Fruit fly (Drosophila melanogaster) whole organism, embryonic: Measurements from ENCODE around the gene CG43407.

Source experiments
- Blimp-1 ChIP-seq: fragments of 200-800 bp; sonication (Bioruptor generic); optimal IDR thresholded peaks from 3 replicates; lab custom pipeline; 2018; ENCODE audit warnings: missing biosample characterization, missing genetic modification characterization, mild to moderate bottlenecking, moderate library complexity, missing genetic modification reagents
- C15 ChIP-seq: fragments of 200-800 bp; sonication (Bioruptor generic); IDR thresholded peaks from 3 replicates; pipeline ENCODE4 v1.3.6; 2022; ENCODE audit warnings: missing biosample characterization, missing genetic modification characterization
- CG1024 ChIP-seq: fragments of 200-800 bp; sonication (Bioruptor generic); IDR thresholded peaks from 2 replicates; pipeline ENCODE4 v1.3.6; 2022; ENCODE audit warnings: missing biosample characterization, missing genetic modification characterization
- CG11504 ChIP-seq: fragments of 200-800 bp; sonication (Bioruptor generic); optimal IDR thresholded peaks from 3 replicates; lab custom pipeline; 2019; ENCODE audit warnings: missing biosample characterization, mild to moderate bottlenecking, missing genetic modification characterization, moderate library complexity
- CG13624 ChIP-seq: fragments of 200-800 bp; sonication (Bioruptor generic); optimal IDR thresholded peaks from 2 replicates; lab custom pipeline; 2016; ENCODE audit warnings: missing biosample characterization, missing genetic modification characterization
- CG15479 ChIP-seq: fragments of 200-800 bp; sonication (Bioruptor generic); optimal IDR thresholded peaks from 3 replicates; lab custom pipeline; 2019; ENCODE audit warnings: missing biosample characterization, mild to moderate bottlenecking, missing genetic modification characterization, moderate library complexity
- CG15601 ChIP-seq: fragments of 200-800 bp; sonication (Bioruptor generic); optimal IDR thresholded peaks from 3 replicates; lab custom pipeline; 2019; ENCODE audit warnings: missing biosample characterization, mild to moderate bottlenecking, missing genetic modification characterization, moderate library complexity
- CG15696 ChIP-seq: fragments of 200-800 bp; sonication (Bioruptor generic); optimal IDR thresholded peaks from 2 replicates; lab custom pipeline; 2019; ENCODE audit warnings: missing biosample characterization, mild to moderate bottlenecking, missing genetic modification characterization, moderate library complexity
- CG16813 ChIP-seq: fragments of 200-800 bp; sonication (Bioruptor generic); IDR thresholded peaks from 3 replicates; pipeline ENCODE4 v1.3.6; 2022; ENCODE audit warnings: missing biosample characterization, missing genetic modification characterization; ENCODE audit not compliant: partially characterized antibody
- CG17912 ChIP-seq: fragments of 200-800 bp; sonication (Bioruptor generic); optimal IDR thresholded peaks from 2 replicates; lab custom pipeline; 2018; ENCODE audit warnings: missing biosample characterization, mild to moderate bottlenecking, missing genetic modification characterization
- CG3065 ChIP-seq: fragments of 200-800 bp; sonication (Bioruptor generic); optimal IDR thresholded peaks from 2 replicates; lab custom pipeline; 2016; ENCODE audit warnings: missing biosample characterization, missing genetic modification characterization
- CG31224 ChIP-seq: fragments of 200-800 bp; sonication (Bioruptor generic); IDR thresholded peaks from 2 replicates; pipeline ENCODE4 v1.3.6; 2022; ENCODE audit warnings: missing biosample characterization, missing genetic modification characterization
- CG31388 ChIP-seq: fragments of 200-800 bp; sonication (Bioruptor generic); optimal IDR thresholded peaks from 2 replicates; lab custom pipeline; 2016; ENCODE audit warnings: missing biosample characterization, missing genetic modification characterization
- CG34224 ChIP-seq: fragments of 200-800 bp; sonication (Bioruptor generic); IDR thresholded peaks from 3 replicates; pipeline ENCODE4 v1.3.6; 2022; ENCODE audit warnings: missing biosample characterization, missing genetic modification characterization; ENCODE audit not compliant: partially characterized antibody
- CG4617 ChIP-seq: fragments of 200-800 bp; sonication (Bioruptor generic); optimal IDR thresholded peaks from 3 replicates; lab custom pipeline; 2016; ENCODE audit warnings: missing biosample characterization, missing genetic modification characterization, borderline replicate concordance
- CG6272 ChIP-seq: fragments of 200-800 bp; sonication (Bioruptor generic); IDR thresholded peaks from 2 replicates; pipeline ENCODE4 v1.3.6; 2022; ENCODE audit warnings: missing biosample characterization, missing genetic modification characterization
- CG6854 ChIP-seq: fragments of 200-800 bp; sonication (Bioruptor generic); optimal IDR thresholded peaks from 3 replicates; lab custom pipeline; 2017; ENCODE audit warnings: missing biosample characterization, mild to moderate bottlenecking, missing genetic modification characterization
- CG8944 ChIP-seq: fragments of 200-800 bp; sonication (Bioruptor generic); optimal IDR thresholded peaks from 3 replicates; lab custom pipeline; 2016; ENCODE audit warnings: missing biosample characterization, missing genetic modification characterization
- CG9932 ChIP-seq: fragments of 200-800 bp; sonication (Bioruptor generic); IDR thresholded peaks from 2 replicates; pipeline ENCODE4 v1.3.6; 2022; ENCODE audit warnings: missing biosample characterization, missing genetic modification characterization
- D19A ChIP-seq: fragments of 200-800 bp; optimal IDR thresholded peaks from 3 replicates; lab custom pipeline; 2019; ENCODE audit warnings: missing biosample characterization, mild to moderate bottlenecking, missing genetic modification characterization, moderate library complexity
- Drgx ChIP-seq: fragments of 200-800 bp; sonication (Bioruptor generic); IDR thresholded peaks from 2 replicates; pipeline ENCODE4 v1.3.6; 2022; ENCODE audit warnings: missing biosample characterization, missing genetic modification characterization
- Gug ChIP-seq: fragments of 200-800 bp; sonication (Bioruptor generic); IDR thresholded peaks from 4 replicates; pipeline ENCODE4 v1.3.6; 2022; ENCODE audit warnings: missing biosample characterization, missing genetic modification characterization
- Hand ChIP-seq: fragments of 200-800 bp; sonication (Bioruptor generic); optimal IDR thresholded peaks from 2 replicates; lab custom pipeline; 2017; ENCODE audit warnings: mild to moderate bottlenecking, missing biosample characterization, missing genetic modification reagents, missing genetic modification characterization
- Meics ChIP-seq: fragments of 200-800 bp; sonication (Bioruptor generic); optimal IDR thresholded peaks from 2 replicates; lab custom pipeline; 2017; ENCODE audit warnings: missing biosample characterization, mild to moderate bottlenecking, missing genetic modification characterization
- NC2α ChIP-seq: fragments of 200-800 bp; sonication (Bioruptor generic); optimal IDR thresholded peaks from 2 replicates; lab custom pipeline; 2016; ENCODE audit warnings: missing biosample characterization, missing genetic modification characterization
- NK7.1 ChIP-seq: fragments of 200-800 bp; sonication (Bioruptor generic); optimal IDR thresholded peaks from 3 replicates; lab custom pipeline; 2016; ENCODE audit warnings: missing biosample characterization, missing genetic modification characterization
- aop ChIP-seq: fragments of 200-800 bp; sonication (Bioruptor generic); IDR thresholded peaks from 2 replicates; pipeline ENCODE4 v1.3.6; 2022; ENCODE audit warnings: missing biosample characterization, missing genetic modification characterization
- cad ChIP-seq: fragments of >200 bp; optimal IDR thresholded peaks from 2 replicates; lab custom pipeline; 2017; ENCODE audit warnings: missing biosample characterization, missing genetic modification characterization
- crol ChIP-seq: fragments of 200-800 bp; sonication (Bioruptor generic); IDR thresholded peaks from 2 replicates; pipeline ENCODE4 v1.3.6; 2022; ENCODE audit warnings: missing biosample characterization, missing genetic modification characterization
- dati ChIP-seq: fragments of 200-800 bp; sonication (Bioruptor generic); IDR thresholded peaks from 2 replicates; pipeline ENCODE4 v1.3.6; 2022; ENCODE audit warnings: missing biosample characterization, missing genetic modification characterization
- fd3F ChIP-seq: fragments of 200-800 bp; sonication (Bioruptor generic); optimal IDR thresholded peaks from 2 replicates; lab custom pipeline; 2018; ENCODE audit warnings: missing biosample characterization, mild to moderate bottlenecking, missing genetic modification characterization, moderate library complexity
- fu2 ChIP-seq: fragments of 200-800 bp; sonication (Bioruptor generic); optimal IDR thresholded peaks from 2 replicates; lab custom pipeline; 2016; ENCODE audit warnings: missing biosample characterization, missing genetic modification characterization
- ham ChIP-seq: fragments of 200-800 bp; sonication (Bioruptor generic); IDR thresholded peaks from 2 replicates; pipeline ENCODE4 v1.3.6; 2022; ENCODE audit warnings: missing biosample characterization, missing genetic modification characterization
- hkb ChIP-seq, 2 experiments: fragments of 200-800 bp in 1 of 2; fragments of >200 bp in 1 of 2; sonication (Bioruptor generic) in 1 of 2; IDR thresholded peaks in 1 of 2; optimal IDR thresholded peaks in 1 of 2; 2 replicates each; pipeline versions ENCODE4 v1.3.6 to Lab custom; 2017 to 2022; ENCODE audit warnings: missing biosample characterization in 1 of 2, missing genetic modification characterization in 1 of 2
- inv ChIP-seq: fragments of 200-800 bp; sonication (Bioruptor generic); IDR thresholded peaks from 2 replicates; pipeline ENCODE4 v1.3.6; 2022; ENCODE audit warnings: missing biosample characterization, missing genetic modification characterization; ENCODE audit not compliant: partially characterized antibody
- lov ChIP-seq, 2 experiments: fragments of 200-800 bp in 1 of 2; fragments of >200 bp in 1 of 2; sonication (Bioruptor generic) in 1 of 2; IDR thresholded peaks in 1 of 2; optimal IDR thresholded peaks in 1 of 2; 2 replicates in 1 of 2; 3 replicates in 1 of 2; pipeline versions ENCODE4 v1.3.6 to Lab custom; 2017 to 2022; ENCODE audit warnings: missing biosample characterization in 1 of 2, missing genetic modification characterization in 1 of 2
- odd ChIP-seq: fragments of 200-800 bp; sonication (Bioruptor generic); optimal IDR thresholded peaks from 2 replicates; lab custom pipeline; 2017; ENCODE audit warnings: missing biosample characterization, mild to moderate bottlenecking, missing genetic modification characterization
- pho ChIP-seq: fragments of 200-800 bp; sonication (Bioruptor generic); optimal IDR thresholded peaks from 2 replicates; lab custom pipeline; 2016; ENCODE audit warnings: missing biosample characterization, missing genetic modification characterization
- sim ChIP-seq: fragments of 200-800 bp; sonication (Bioruptor generic); IDR thresholded peaks from 2 replicates; pipeline ENCODE4 v1.3.6; 2022; ENCODE audit warnings: missing biosample characterization, missing genetic modification characterization
- sna ChIP-seq: fragments of 200-800 bp; sonication (Bioruptor generic); IDR thresholded peaks from 2 replicates; pipeline ENCODE4 v1.3.6; 2022; ENCODE audit warnings: missing biosample characterization, missing genetic modification characterization; ENCODE audit not compliant: partially characterized antibody
- sob ChIP-seq: fragments of 200-800 bp; sonication (Bioruptor generic); IDR thresholded peaks from 2 replicates; pipeline ENCODE4 v1.3.6; 2022; ENCODE audit warnings: missing biosample characterization, missing genetic modification characterization
- ssp ChIP-seq: fragments of 200-800 bp; sonication (Bioruptor generic); IDR thresholded peaks from 2 replicates; pipeline ENCODE4 v1.3.6; 2022; ENCODE audit warnings: missing biosample characterization, missing genetic modification characterization
- tna ChIP-seq: fragments of 200-800 bp; sonication (Bioruptor generic); IDR thresholded peaks from 2 replicates; pipeline ENCODE4 v1.3.6; 2022; ENCODE audit warnings: missing biosample characterization, missing genetic modification characterization; ENCODE audit not compliant: partially characterized antibody
- ttk ChIP-seq: fragments of 200-800 bp; sonication (Bioruptor generic); IDR thresholded peaks from 2 replicates; pipeline ENCODE4 v2.1.2; 2022; ENCODE audit warnings: missing biosample characterization, missing genetic modification characterization
- yki ChIP-seq: fragments of >200 bp; optimal IDR thresholded peaks from 3 replicates; lab custom pipeline; 2018
- zen ChIP-seq: fragments of 200-800 bp; sonication (Bioruptor generic); optimal IDR thresholded peaks from 3 replicates; lab custom pipeline; 2018; ENCODE audit warnings: missing biosample characterization, mild to moderate bottlenecking, missing genetic modification characterization, moderate library complexity

The CG43407 gene

DNA sequence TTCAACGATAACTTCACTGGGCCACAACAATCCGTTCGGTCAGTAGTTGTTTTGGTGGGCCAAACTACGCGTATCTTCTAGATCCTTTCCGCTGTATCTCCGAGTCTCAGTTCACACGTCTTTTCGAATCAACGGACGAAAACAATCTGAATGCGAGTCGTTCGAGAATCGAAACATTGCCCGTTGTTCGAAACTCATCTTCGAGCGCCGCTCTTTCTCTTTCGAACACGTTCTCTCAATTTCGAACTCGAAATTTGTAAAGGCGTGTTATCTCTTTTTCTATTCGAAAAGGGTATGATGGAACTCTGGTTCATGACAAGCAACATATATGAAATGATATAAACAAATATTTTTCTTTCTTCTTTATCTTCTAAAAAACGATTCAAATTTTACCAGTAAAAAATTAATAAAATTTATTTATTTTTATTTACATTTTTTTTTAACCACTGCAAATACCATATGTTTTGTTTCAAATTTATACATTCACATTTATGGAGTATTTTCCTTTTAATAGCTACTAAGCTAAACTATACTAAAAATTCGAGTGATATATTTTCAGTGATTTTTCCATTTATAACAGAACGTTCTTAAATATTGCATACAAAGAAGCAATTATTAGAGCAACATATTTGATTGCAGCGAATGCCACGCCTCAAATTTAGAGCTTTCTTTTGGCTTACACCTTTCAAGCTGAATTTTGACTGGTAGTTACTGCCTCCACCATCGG is 7.7 kb downstream of the CG43407 start, which contains the start of gene nkd (continued):
- TF ChIP-seq CG1024 (GFP tag; lab: Robert Waterston, UW) (peak; percentile 86), ttk (GFP tag; lab: Robert Waterston, UW) (peak; percentile 87), D19A (peak; percentile 93), CG34224 (GFP tag; lab: Robert Waterston, UW) (peak; percentile 64; the same call in 1 of the 3 replicates), Meics (GFP tag; lab: Kevin White, UChicago) (peak; percentile 90), CG6854 (peak; percentile 73), Blimp-1 (peak; percentile 89), CG15601 (peak; percentile 86), odd (GFP tag; lab: Kevin White, UChicago) (peak; percentile 87), hkb (optimal IDR thresholded peaks at IDR 0.05; lab: Kevin White, UChicago) (no peak), hkb (GFP tag; IDR thresholded peaks at IDR 0.05; lab: Robert Waterston, UW) (peak; percentile 94), CG13624 (GFP tag; lab: Kevin White, UChicago) (peak; percentile 67), inv (GFP tag; lab: Robert Waterston, UW) (peak; percentile 33; the same call in 1 of the 2 replicates), CG31388 (GFP tag; lab: Kevin White, UChicago) (peak; percentile 4), dati (GFP tag; lab: Robert Waterston, UW) (peak; percentile 64; the same call in 1 of the 2 replicates), CG15696 (tag; lab: Kevin White, UChicago) (peak; percentile 85), ssp (peak; percentile 62), Gug (GFP tag; lab: Robert Waterston, UW) (peak; percentile 64; the same call in 3 of the 4 replicates)

- peak; percentile 61 for TF ChIP-seq crol
- no peak for TF ChIP-seq fu2 (GFP tag; lab: Kevin White, UChicago)
- no peak for TF ChIP-seq NC2α
- TF ChIP-seq CG17912 (GFP tag; lab: Kevin White, UChicago) = no peak
- TF ChIP-seq fd3F (GFP tag; lab: Kevin White, UChicago) = no peak
- TF ChIP-seq CG3065 (GFP tag; lab: Kevin White, UChicago) = no peak
- TF ChIP-seq sob (GFP tag; lab: Robert Waterston, UW) = no peak
- no peak for TF ChIP-seq lov (optimal IDR thresholded peaks at IDR 0.05; lab: Kevin White, UChicago)
- no peak for TF ChIP-seq lov (GFP tag; IDR thresholded peaks at IDR 0.05; lab: Robert Waterston, UW)
- 0 out of 2 replicates have a peak, but pooled peaks have one; percentile 53 for TF ChIP-seq tna (GFP tag; lab: Robert Waterston, UW)
- TF ChIP-seq CG6272 (GFP tag; lab: Robert Waterston, UW) = no peak
- peak; percentile 82 for TF ChIP-seq CG15479
- TF ChIP-seq C15 (GFP tag; lab: Robert Waterston, UW) = no peak
- TF ChIP-seq zen (tag; lab: Kevin White, UChicago) = peak; percentile 22
- TF ChIP-seq CG16813 = 0 out of 3 replicates have a peak, but pooled peaks have one; percentile 16
- no peak for TF ChIP-seq aop (GFP tag; lab: Robert Waterston, UW)
- TF ChIP-seq inv (GFP tag; lab: Robert Waterston, UW) = no peak
- no peak for TF ChIP-seq ham (GFP tag; lab: Robert Waterston, UW)
- TF ChIP-seq CG4617 = no peak
- TF ChIP-seq sna = 0 out of 2 replicates have a peak, but pooled peaks have one; percentile 30
- no peak; the same call in 1 of the 2 replicates for TF ChIP-seq CG9932
- 0 out of 2 replicates have a peak, but pooled peaks have one; percentile 46 for TF ChIP-seq CG31224
- no peak for TF ChIP-seq CG8944 (GFP tag; lab: Kevin White, UChicago)
- peak; percentile 84 for TF ChIP-seq cad (GFP tag; lab: Kevin White, UChicago)
- peak; percentile 14 for TF ChIP-seq NK7.1 (GFP tag; lab: Kevin White, UChicago)
- no peak for TF ChIP-seq pho
- no peak for TF ChIP-seq Hand
- no peak for TF ChIP-seq yki (lab: Kevin White, UChicago)
- TF ChIP-seq sim (GFP tag; lab: Robert Waterston, UW) = 0 out of 2 replicates have a peak, but pooled peaks have one; percentile 25
- no peak for TF ChIP-seq CG11504 (tag; lab: Kevin White, UChicago)
- peak; percentile 8; the same call in 1 of the 2 replicates for TF ChIP-seq Drgx
Observed at dm6 chr3L:19044589-19045298, 8.4 kb downstream of the CG43407 start.
